Fruit fly (Drosophila melanogaster) whole organism: ENCODE results near the gene MtnC.

Source experiments
- CG8478 ChIP-seq: fragments of >200 bp; optimal IDR thresholded peaks from 2 replicates; lab custom pipeline; 2018; ENCODE audit warnings: inconsistent platforms
- Dll ChIP-seq: fragments of >200 bp; optimal IDR thresholded peaks from 2 replicates; lab custom pipeline; 2017
- EcR ChIP-seq, 2 experiments: fragments of >200 bp; optimal IDR thresholded peaks; 2 replicates each; lab custom pipeline; 2017; ENCODE audit warnings: missing biosample characterization in 2 of 2, missing genetic modification characterization in 2 of 2, missing genetic modification reagents in 2 of 2
- pan ChIP-seq: fragments of >200 bp; optimal IDR thresholded peaks from 2 replicates; lab custom pipeline; 2017
- psq ChIP-seq: fragments of >200 bp; optimal IDR thresholded peaks from 2 replicates; lab custom pipeline; 2017
- usp ChIP-seq: fragments of >200 bp; optimal IDR thresholded peaks from 2 replicates; lab custom pipeline; 2017; ENCODE audit warnings: missing biosample characterization, missing genetic modification characterization, mixed read lengths

Gene MtnC

dm6 chr3R:20360008-20360407 is at the start of gene MtnC:
Gene MtnC (plus strand): TSS chr3R:20360308.
- no peak for TF ChIP-seq Dll
- no peak for TF ChIP-seq CG8478 (lab: Kevin White, UChicago)
- no peak for TF ChIP-seq pan
- TF ChIP-seq usp (GFP tag; lab: Kevin White, UChicago): no peak
- no peak for TF ChIP-seq psq
- no peak for TF ChIP-seq EcR (GFP tag; optimal IDR thresholded peaks at IDR 0.05; lab: Kevin White, UChicago)

DNA sequence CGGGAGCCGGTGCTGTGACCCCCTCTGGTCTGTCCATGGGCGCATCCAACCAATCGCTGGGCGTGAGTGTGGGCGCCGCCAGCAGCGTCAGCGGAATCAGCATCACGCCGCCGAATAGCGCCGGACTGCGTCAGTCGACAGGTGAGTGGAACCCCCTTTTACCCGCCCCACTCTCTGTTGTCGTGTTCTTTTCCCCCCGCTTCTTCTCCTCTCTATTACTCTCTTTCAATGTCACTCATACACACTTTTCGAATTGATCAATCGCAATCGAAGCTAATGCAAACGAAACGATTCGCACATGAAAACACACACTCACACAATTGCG is 49.6 kb upstream of the MtnC start:
- TF ChIP-seq usp (GFP tag; lab: Kevin White, UChicago) (no peak), psq (no peak), CG8478 (lab: Kevin White, UChicago) (no peak), pan (no peak), EcR (GFP tag; optimal IDR thresholded peaks at IDR 0.05; lab: Kevin White, UChicago) (no peak), Dll (no peak)

DNA sequence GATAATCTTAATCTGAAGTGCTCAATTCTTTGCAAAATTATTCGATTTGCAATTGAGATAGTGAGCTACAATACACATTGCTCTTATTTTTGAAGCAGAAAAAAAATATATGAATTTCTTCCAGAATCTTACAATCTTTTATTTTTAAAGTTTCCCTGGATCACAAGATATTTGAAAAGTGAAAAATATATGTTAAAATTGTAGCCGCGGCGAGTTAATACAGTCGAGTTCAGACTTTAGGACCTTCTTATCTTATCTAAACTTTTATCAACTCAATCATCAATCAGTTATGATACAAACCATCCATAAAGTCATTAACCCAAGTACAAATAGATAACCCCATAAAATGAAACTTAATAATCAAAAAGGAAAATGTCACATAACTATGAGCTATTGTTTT is 49.2 kb upstream of the MtnC start:
- TF ChIP-seq EcR (GFP tag; optimal IDR thresholded peaks at IDR 0.05; lab: Kevin White, UChicago): no peak
- TF ChIP-seq usp (GFP tag; lab: Kevin White, UChicago): no peak

DNA sequence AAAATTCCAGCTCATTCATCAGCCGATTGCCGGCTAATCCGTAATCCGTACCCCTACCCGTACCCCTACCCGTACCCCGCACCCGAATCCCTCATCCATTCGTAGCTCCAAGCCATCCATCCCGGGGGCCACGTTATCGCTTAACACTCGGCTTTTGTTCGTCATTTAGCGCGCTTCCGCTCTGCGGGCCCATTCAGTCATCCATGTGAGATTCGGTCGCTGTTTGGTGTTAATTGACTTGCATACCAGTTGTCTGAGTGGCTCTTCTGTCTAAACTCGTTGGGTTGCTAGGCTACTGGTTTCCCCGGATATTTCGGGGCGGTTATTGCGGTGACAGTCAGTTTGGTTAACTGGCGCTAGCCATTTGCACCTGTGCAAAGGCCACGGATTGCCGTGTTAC is 48.7 kb upstream of the MtnC start:
- TF ChIP-seq Dll (no peak), pan (no peak), EcR (GFP tag; optimal IDR thresholded peaks at IDR 0.05; lab: Kevin White, UChicago) (no peak), CG8478 (lab: Kevin White, UChicago) (no peak), usp (GFP tag; lab: Kevin White, UChicago) (no peak), psq (no peak)

- TF ChIP-seq Dll (no peak), usp (GFP tag; lab: Kevin White, UChicago) (no peak), pan (no peak), CG8478 (lab: Kevin White, UChicago) (no peak), EcR (GFP tag; optimal IDR thresholded peaks at IDR 0.05; lab: Kevin White, UChicago) (no peak), psq (no peak)
Observed at dm6 chr3R:20312838-20313237, 47.3 kb upstream of the MtnC start.

DNA sequence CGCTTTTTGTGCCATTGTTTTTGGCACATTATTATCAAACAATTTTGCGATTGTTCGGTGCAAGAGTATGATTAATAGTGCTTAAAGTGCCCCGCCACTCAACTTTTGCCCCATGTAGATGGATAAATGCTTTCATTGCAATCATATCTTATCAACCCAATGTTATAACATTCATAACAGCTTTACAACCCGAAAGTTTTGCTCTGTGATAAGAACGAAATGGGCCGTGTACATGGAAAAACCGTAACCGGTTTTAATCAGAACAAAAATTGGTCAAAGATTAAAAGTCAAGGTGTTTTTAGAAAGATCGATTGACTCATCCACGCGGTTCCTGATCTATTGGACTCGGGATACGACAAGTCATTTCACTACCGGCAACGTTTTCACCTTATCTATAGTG is 43.5 kb upstream of the MtnC start:
- TF ChIP-seq usp (GFP tag; lab: Kevin White, UChicago) (no peak), psq (no peak), CG8478 (lab: Kevin White, UChicago) (no peak), EcR (GFP tag; optimal IDR thresholded peaks at IDR 0.05; lab: Kevin White, UChicago) (no peak), Dll (no peak), pan (no peak)

dm6 chr3R:20317402-20318165 is 42.5 kb upstream of the MtnC start:
- TF ChIP-seq psq (no peak), EcR (GFP tag; optimal IDR thresholded peaks at IDR 0.05; lab: Kevin White, UChicago) (no peak), CG8478 (lab: Kevin White, UChicago) (no peak), usp (GFP tag; lab: Kevin White, UChicago) (no peak), pan (no peak), Dll (no peak)

- TF ChIP-seq Dll (no peak), usp (GFP tag; lab: Kevin White, UChicago) (no peak), CG8478 (lab: Kevin White, UChicago) (no peak), pan (no peak), psq (no peak), EcR (GFP tag; optimal IDR thresholded peaks at IDR 0.05; lab: Kevin White, UChicago) (no peak)
Observed at dm6 chr3R:20318166-20318690, 41.9 kb upstream of the MtnC start.

dm6 chr3R:20327572-20328483 is 32.3 kb upstream of the MtnC start, which contains the start of the genes CG4360 and Sirt2:
Gene CG4360 (minus strand): TSS chr3R:20328003.
Gene Sirt2 (plus strand): TSS chr3R:20328465.
- TF ChIP-seq CG8478 (lab: Kevin White, UChicago): no peak

- TF ChIP-seq CG8478 (lab: Kevin White, UChicago): no peak
- TF ChIP-seq EcR (GFP tag; optimal IDR thresholded peaks at IDR 0.05; lab: Kevin White, UChicago): no peak
- TF ChIP-seq usp (GFP tag; lab: Kevin White, UChicago): no peak
- no peak for TF ChIP-seq Dll
- TF ChIP-seq psq: no peak
- no peak for TF ChIP-seq pan
Observed at dm6 chr3R:20332688-20333087, 27.4 kb upstream of the MtnC start.

DNA sequence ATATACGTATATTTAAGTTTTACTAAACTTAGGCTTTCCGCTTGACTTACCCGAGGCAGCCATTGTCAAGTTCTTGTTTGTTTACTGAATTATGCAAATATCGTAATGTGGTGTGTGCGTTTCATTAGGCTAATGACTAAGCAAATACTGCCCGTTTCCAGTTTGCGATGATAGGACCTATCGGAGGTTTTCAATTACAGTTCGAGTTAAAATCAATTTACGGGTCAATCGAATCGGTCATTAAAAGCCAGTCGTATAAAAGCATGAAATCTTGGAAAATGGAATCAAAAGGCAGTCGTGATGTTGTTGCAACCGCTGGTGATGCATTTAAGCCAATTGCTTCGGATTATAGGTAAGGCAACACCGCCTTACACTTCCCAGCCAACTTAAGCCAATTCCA is 21.4 kb upstream of the MtnC start, which contains the start of gene Ir92a:
Gene Ir92a, plus strand, starts transcription at position 301 of the 400 bp plus-strand sequence.
- TF ChIP-seq Dll (no peak), psq (no peak), CG8478 (lab: Kevin White, UChicago) (no peak), EcR (GFP tag; optimal IDR thresholded peaks at IDR 0.05; lab: Kevin White, UChicago) (no peak), usp (GFP tag; lab: Kevin White, UChicago) (no peak), pan (no peak)

DNA sequence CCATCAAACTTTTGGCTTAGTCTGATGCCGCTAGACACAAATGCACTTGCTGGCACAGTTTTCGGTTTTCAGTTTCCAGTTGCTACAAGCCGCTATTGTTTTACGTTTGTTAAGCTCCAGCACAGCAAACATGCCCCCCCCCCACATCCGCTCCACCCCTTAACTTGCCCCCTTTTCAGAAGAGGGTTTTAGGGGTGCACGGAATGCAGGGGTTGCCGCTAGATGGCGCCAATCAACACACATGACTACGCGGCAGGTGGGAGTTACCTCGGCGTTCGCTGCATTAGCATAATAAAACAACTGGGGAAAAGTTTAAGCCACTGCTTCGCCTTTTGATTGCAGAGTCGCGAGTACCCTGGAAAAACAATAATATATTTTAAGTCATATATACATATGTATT is 13.2 kb upstream of the MtnC start:
- no peak for TF ChIP-seq pan

- TF ChIP-seq psq: no peak
- no peak for TF ChIP-seq Dll
- no peak for TF ChIP-seq EcR (GFP tag; optimal IDR thresholded peaks at IDR 0.05; lab: Kevin White, UChicago)
- no peak for TF ChIP-seq pan
- TF ChIP-seq CG8478 (lab: Kevin White, UChicago): no peak
- no peak for TF ChIP-seq usp (GFP tag; lab: Kevin White, UChicago)
Observed at dm6 chr3R:20350278-20350677, 9.8 kb upstream of the MtnC start.
